Worm (Caenorhabditis elegans): Measurements from ENCODE around the gene F49E8.8.

F49E8.8 gene

DNA sequence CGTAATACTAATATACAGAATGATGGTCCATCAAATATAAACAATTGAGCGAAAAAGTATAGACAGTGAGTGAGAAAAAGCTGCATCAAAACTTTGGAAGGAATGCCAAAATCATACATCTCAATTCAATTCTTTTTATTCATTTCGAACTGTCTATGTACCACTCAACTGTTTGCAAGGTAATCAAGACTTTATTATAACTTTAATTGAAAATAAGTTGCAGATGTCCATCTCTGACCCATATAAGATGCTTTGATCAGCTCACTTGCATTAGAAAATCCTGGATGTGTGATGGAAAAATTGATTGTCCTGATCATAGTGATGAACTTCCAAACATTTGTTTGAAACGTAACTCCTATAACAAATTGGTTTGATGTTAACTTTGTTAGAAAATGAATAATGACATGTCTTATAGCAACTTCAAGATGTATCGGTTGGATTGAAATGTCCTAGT lies 11.1 kb downstream of the F49E8.8 start, which contains the start of gene F32E10.8:
F32E10.8 (plus strand) TSS at position 51 of the 454 bp plus-strand sequence.
- TF ChIP-seq hlh-17 (GFP tag; optimal IDR thresholded peaks at IDR 0.05; ENCODE audit: borderline replicate concordance) (no peak), ceh-88 (GFP tag; IDR thresholded peaks at IDR 0.05) (no peak), unc-86 (tag; optimal IDR thresholded peaks at IDR 0.05) (no peak), sup-37 (GFP tag; optimal IDR thresholded peaks at IDR 0.05) (no peak), blmp-1 (tag; optimal IDR thresholded peaks at IDR 0.05) (no peak), dsc-1 (tag; optimal IDR thresholded peaks at IDR 0.05) (no peak), irx-1 (tag; optimal IDR thresholded peaks at IDR 0.05) (no peak), elt-2 (tag; optimal IDR thresholded peaks at IDR 0.05) (no peak), ztf-11 (tag; optimal IDR thresholded peaks at IDR 0.05) (no peak), nhr-90 (tag; optimal IDR thresholded peaks at IDR 0.05; ENCODE audit: poor library complexity) (no peak), aly-2 (tag; optimal IDR thresholded peaks at IDR 0.05) (no peak), C16A3.4 (tag; optimal IDR thresholded peaks at IDR 0.05) (no peak), xbp-1 (tag; optimal IDR thresholded peaks at IDR 0.05) (no peak)

DNA sequence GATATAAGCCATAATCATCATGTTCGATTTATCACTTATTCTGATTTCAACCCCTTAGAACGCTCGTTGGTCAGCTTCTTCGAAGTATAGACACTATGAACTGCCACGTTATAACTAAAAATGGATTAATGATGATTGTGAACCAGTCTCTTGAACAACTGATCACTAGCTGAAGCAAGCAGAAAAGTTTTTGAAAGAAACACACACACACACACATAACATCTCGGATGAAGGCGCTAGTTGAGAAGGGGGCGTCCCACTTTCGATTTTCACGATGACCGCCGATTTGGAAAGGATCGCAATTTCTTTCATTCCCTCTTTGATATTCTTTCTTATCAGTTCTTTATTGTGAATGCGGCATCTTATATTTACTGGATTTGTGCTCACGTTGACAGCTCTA lies 12.2 kb downstream of the F49E8.8 start, which contains the start of gene clec-180:
clec-180 (plus strand) TSS at position 301 of the 400 bp plus-strand sequence.
- no peak for TF ChIP-seq nhr-85 (tag)
- no peak for TF ChIP-seq sup-37 (GFP tag; optimal IDR thresholded peaks at IDR 0.05)
- TF ChIP-seq blmp-1 (tag; optimal IDR thresholded peaks at IDR 0.05) = peak; percentile 83

- peak; percentile 17 for TF ChIP-seq sox-4 (tag; optimal IDR thresholded peaks at IDR 0.05)
- TF ChIP-seq lir-3 (tag; optimal IDR thresholded peaks at IDR 0.05; ENCODE audit: poor library complexity) = peak; percentile 13
- TF ChIP-seq mep-1 (tag; optimal IDR thresholded peaks at IDR 0.05) = peak; percentile 76
- no peak for TF ChIP-seq mab-9 (GFP tag; IDR thresholded peaks at IDR 0.05)
- peak; percentile 71 for TF ChIP-seq irx-1 (tag; optimal IDR thresholded peaks at IDR 0.05)
- no peak for TF ChIP-seq ceh-63 (GFP tag; optimal IDR thresholded peaks at IDR 0.05)
- peak; percentile 54 for TF ChIP-seq ztf-4 (tag; optimal IDR thresholded peaks at IDR 0.05)
- TF ChIP-seq ceh-8 (GFP tag; optimal IDR thresholded peaks at IDR 0.05) = no peak
- TF ChIP-seq efl-3 (GFP tag; optimal IDR thresholded peaks at IDR 0.05) = no peak
- peak; percentile 37 to 73 (median 62) for TF ChIP-seq ceh-82 (tag; optimal IDR thresholded peaks at IDR 0.05)
- TF ChIP-seq nhr-47 (tag; optimal IDR thresholded peaks at IDR 0.05) = peak; percentile 79
- TF ChIP-seq lsy-2 (tag; optimal IDR thresholded peaks at IDR 0.05) = peak; percentile 60 to 83
- TF ChIP-seq lin-39 (tag; optimal IDR thresholded peaks at IDR 0.05) = peak; percentile 1
- peak; percentile 23 for TF ChIP-seq sup-37 (GFP tag; optimal IDR thresholded peaks at IDR 0.05)
- TF ChIP-seq F16B12.6 (tag; optimal IDR thresholded peaks at IDR 0.05) = peak; percentile 45
- TF ChIP-seq lin-14 (GFP tag; optimal IDR thresholded peaks at IDR 0.05) = no peak
- TF ChIP-seq fkh-10 (GFP tag; optimal IDR thresholded peaks at IDR 0.05) = no peak
- peak; percentile 50 for TF ChIP-seq hpl-2 (GFP tag; optimal IDR thresholded peaks at IDR 0.05)
- no peak for TF ChIP-seq hlh-17 (GFP tag; optimal IDR thresholded peaks at IDR 0.05; ENCODE audit: borderline replicate concordance)
- TF ChIP-seq blmp-1 (tag; optimal IDR thresholded peaks at IDR 0.05) = peak; percentile 55
- TF ChIP-seq snpc-4 (tag; optimal IDR thresholded peaks at IDR 0.05) = peak; percentile 45
- peak; percentile 53 to 60 for TF ChIP-seq efl-1 (optimal IDR thresholded peaks at IDR 0.05)
- peak; percentile 52 to 95 for TF ChIP-seq efl-1 (GFP tag; optimal IDR thresholded peaks at IDR 0.05 in 1 of 2)
- peak; percentile 30 for TF ChIP-seq ceh-90 (tag; optimal IDR thresholded peaks at IDR 0.05)
- TF ChIP-seq lin-35 (GFP tag; optimal IDR thresholded peaks at IDR 0.05) = peak; percentile 65 to 75
- TF ChIP-seq sptf-1 (tag; optimal IDR thresholded peaks at IDR 0.05) = no peak
- no peak for TF ChIP-seq pag-3 (tag; optimal IDR thresholded peaks at IDR 0.05; ENCODE audit: borderline replicate concordance, insufficient read depth)
- TF ChIP-seq mef-2 (tag; optimal IDR thresholded peaks at IDR 0.05) = no peak
- no peak for TF ChIP-seq fkh-4 (tag; optimal IDR thresholded peaks at IDR 0.05; ENCODE audit: borderline replicate concordance)
- peak in 1 of 2 experiments; percentile 56 for TF ChIP-seq mdl-1 (tag; optimal IDR thresholded peaks at IDR 0.05)
- TF ChIP-seq unc-30 (tag; optimal IDR thresholded peaks at IDR 0.05) = no peak
- TF ChIP-seq aha-1 (tag; optimal IDR thresholded peaks at IDR 0.05) = no peak
- TF ChIP-seq grh-1 (GFP tag; IDR thresholded peaks at IDR 0.05) = peak; percentile 35; the same call in 1 of the 2 replicates
- no peak for TF ChIP-seq nhr-28 (tag; optimal IDR thresholded peaks at IDR 0.05)
- TF ChIP-seq nhr-19 (GFP tag; conservative IDR thresholded peaks at IDR 0.05) = no peak
- TF ChIP-seq C34B4.2 (tag; optimal IDR thresholded peaks at IDR 0.05) = no peak
- TF ChIP-seq lin-13 (GFP tag; optimal IDR thresholded peaks at IDR 0.05) = peak; percentile 55
- TF ChIP-seq pqm-1 (tag; optimal IDR thresholded peaks at IDR 0.05) = no peak
- no peak for TF ChIP-seq ceh-88 (GFP tag; IDR thresholded peaks at IDR 0.05)
- peak; percentile 17 for TF ChIP-seq unc-86 (tag; optimal IDR thresholded peaks at IDR 0.05)
Measured at ce11 chrIV:7573944-7574343, 17.5 kb downstream of the F49E8.8 start.

Data from whole organism, L1 larva.